Fruit fly (Drosophila melanogaster) whole organism, embryonic: ENCODE measurements around the gene mh.

Experiments
- Aef1 ChIP-seq: fragments of 200-800 bp; sonication (Bioruptor generic); IDR thresholded peaks from 3 replicates; pipeline ENCODE4 v1.3.6; 2022; ENCODE audit warnings: missing biosample characterization, missing genetic modification characterization
- Bdp1 ChIP-seq: fragments of 200-800 bp; sonication (Bioruptor generic); optimal IDR thresholded peaks from 3 replicates; lab custom pipeline; 2016; ENCODE audit warnings: missing biosample characterization, missing genetic modification characterization
- Bgb ChIP-seq: fragments of 200-800 bp; sonication (Bioruptor generic); IDR thresholded peaks from 2 replicates; pipeline ENCODE4 v1.3.6; 2022; ENCODE audit warnings: missing biosample characterization, missing genetic modification characterization; ENCODE audit not compliant: partially characterized antibody
- Bteb2 ChIP-seq: fragments of 200-800 bp; sonication (Bioruptor generic); optimal IDR thresholded peaks from 2 replicates; lab custom pipeline; 2016; ENCODE audit warnings: missing biosample characterization, missing genetic modification characterization
- CG10462 ChIP-seq: fragments of 200-800 bp; sonication (Bioruptor generic); optimal IDR thresholded peaks from 2 replicates; lab custom pipeline; 2016; ENCODE audit warnings: missing biosample characterization, missing genetic modification characterization
- CG15696 ChIP-seq: fragments of 200-800 bp; sonication (Bioruptor generic); optimal IDR thresholded peaks from 2 replicates; lab custom pipeline; 2019; ENCODE audit warnings: missing biosample characterization, mild to moderate bottlenecking, missing genetic modification characterization, moderate library complexity
- CG17802 ChIP-seq: fragments of 200-800 bp; sonication (Bioruptor generic); optimal IDR thresholded peaks from 2 replicates; lab custom pipeline; 2018; ENCODE audit warnings: missing biosample characterization, mild to moderate bottlenecking, missing genetic modification characterization, moderate library complexity
- CG2116 ChIP-seq: fragments of 200-800 bp; sonication (Bioruptor generic); optimal IDR thresholded peaks from 3 replicates; lab custom pipeline; 2018; ENCODE audit warnings: missing biosample characterization, mild to moderate bottlenecking, missing genetic modification characterization
- CG31224 ChIP-seq: fragments of 200-800 bp; sonication (Bioruptor generic); IDR thresholded peaks from 2 replicates; pipeline ENCODE4 v1.3.6; 2022; ENCODE audit warnings: missing biosample characterization, missing genetic modification characterization
- CG34422 ChIP-seq: fragments of 200-800 bp; sonication (Bioruptor generic); IDR thresholded peaks from 3 replicates; pipeline ENCODE4 v1.3.6; 2022; ENCODE audit warnings: missing biosample characterization, missing genetic modification characterization
- CG6683 ChIP-seq: fragments of 200-800 bp; sonication (Bioruptor generic); optimal IDR thresholded peaks from 2 replicates; lab custom pipeline; 2017; ENCODE audit warnings: missing biosample characterization, mild to moderate bottlenecking, missing genetic modification characterization, missing genetic modification reagents
- CG7745 ChIP-seq: fragments of 200-800 bp; sonication (Bioruptor generic); optimal IDR thresholded peaks from 2 replicates; lab custom pipeline; 2018; ENCODE audit warnings: missing biosample characterization, mild to moderate bottlenecking, missing genetic modification characterization, moderate library complexity
- CG9609 ChIP-seq: fragments of 200-800 bp; sonication (Bioruptor generic); optimal IDR thresholded peaks from 3 replicates; lab custom pipeline; 2016; ENCODE audit warnings: missing biosample characterization, missing genetic modification characterization
- D19B ChIP-seq: fragments of 200-800 bp; sonication (Bioruptor generic); optimal IDR thresholded peaks from 2 replicates; lab custom pipeline; 2017; ENCODE audit warnings: missing biosample characterization, mild to moderate bottlenecking, missing genetic modification characterization
- Ets65A ChIP-seq: fragments of 200-800 bp; sonication (Bioruptor generic); peaks from one replicate; lab custom pipeline; 2016; ENCODE audit warnings: missing biosample characterization, missing genetic modification characterization
- MESR4 ChIP-seq: fragments of 200-800 bp; sonication (Bioruptor generic); optimal IDR thresholded peaks from 2 replicates; lab custom pipeline; 2018; ENCODE audit warnings: missing biosample characterization, mild to moderate bottlenecking, missing genetic modification characterization, moderate library complexity
- NFAT ChIP-seq: fragments of 200-800 bp; sonication (Bioruptor generic); IDR thresholded peaks from 2 replicates; pipeline ENCODE4 v1.3.6; 2022; ENCODE audit warnings: missing biosample characterization, missing genetic modification characterization
- Scr ChIP-seq: fragments of 200-800 bp; sonication (Bioruptor generic); IDR thresholded peaks from 2 replicates; pipeline ENCODE4 v1.3.6; 2022; ENCODE audit warnings: missing biosample characterization, missing genetic modification characterization; ENCODE audit not compliant: partially characterized antibody
- Sry-β ChIP-seq: fragments of 200-800 bp; sonication (Bioruptor generic); optimal IDR thresholded peaks from 2 replicates; lab custom pipeline; 2018; ENCODE audit warnings: missing biosample characterization, mild to moderate bottlenecking, missing genetic modification characterization, moderate library complexity
- Stat92E ChIP-seq, 3 experiments: fragments of >200 bp in 2 of 3; fragments of 200-800 bp in 1 of 3; sonication (Bioruptor generic) in 1 of 3; optimal IDR thresholded peaks; 2 replicates each; lab custom pipeline; 2017 to 2019; ENCODE audit warnings: missing biosample characterization in 3 of 3, missing genetic modification characterization in 3 of 3, mild to moderate bottlenecking in 1 of 3, moderate library complexity in 1 of 3
- Tbp ChIP-seq: fragments of >200 bp; optimal IDR thresholded peaks from 2 replicates; lab custom pipeline; 2018; ENCODE audit warnings: missing biosample characterization, missing genetic modification characterization
- ab ChIP-seq: fragments of 200-800 bp; sonication (Bioruptor generic); optimal IDR thresholded peaks from 2 replicates; lab custom pipeline; 2016; ENCODE audit warnings: missing biosample characterization, missing genetic modification characterization
- abd-A ChIP-seq: fragments of 200-800 bp; sonication (Bioruptor generic); optimal IDR thresholded peaks from 3 replicates; lab custom pipeline; 2019; ENCODE audit warnings: missing biosample characterization, mild to moderate bottlenecking, missing genetic modification characterization, moderate library complexity
- az2 ChIP-seq: fragments of 200-800 bp; sonication (Bioruptor generic); optimal IDR thresholded peaks from 3 replicates; lab custom pipeline; 2016; ENCODE audit warnings: missing biosample characterization, missing genetic modification characterization
- bigmax ChIP-seq: fragments of 200-800 bp; sonication (Bioruptor generic); optimal IDR thresholded peaks from 2 replicates; lab custom pipeline; 2018; ENCODE audit warnings: missing biosample characterization, mild to moderate bottlenecking, missing genetic modification characterization
- chm ChIP-seq: fragments of 200-800 bp; sonication (Bioruptor generic); IDR thresholded peaks from 2 replicates; pipeline ENCODE4 v1.3.6; 2022; ENCODE audit warnings: missing biosample characterization, missing genetic modification characterization
- chn ChIP-seq: fragments of 200-800 bp; sonication (Bioruptor generic); optimal IDR thresholded peaks from 2 replicates; lab custom pipeline; 2016; ENCODE audit warnings: missing biosample characterization, missing genetic modification characterization
- cwo ChIP-seq: fragments of 200-800 bp; sonication (Bioruptor generic); optimal IDR thresholded peaks from 3 replicates; lab custom pipeline; 2017; ENCODE audit warnings: missing biosample characterization, missing genetic modification characterization, mild to moderate bottlenecking, moderate library complexity, missing genetic modification reagents
- eyg ChIP-seq: fragments of 200-800 bp; sonication (Bioruptor generic); optimal IDR thresholded peaks from 3 replicates; lab custom pipeline; 2016; ENCODE audit warnings: missing biosample characterization, missing genetic modification characterization
- her ChIP-seq: fragments of 200-800 bp; sonication (Bioruptor generic); optimal IDR thresholded peaks from 2 replicates; lab custom pipeline; 2016; ENCODE audit warnings: missing biosample characterization, missing genetic modification characterization
- jumu ChIP-seq: fragments of 200-800 bp; sonication (Bioruptor generic); optimal IDR thresholded peaks from 3 replicates; lab custom pipeline; 2016; ENCODE audit warnings: missing biosample characterization, missing genetic modification characterization
- nmo ChIP-seq: fragments of 200-800 bp; sonication (Bioruptor generic); optimal IDR thresholded peaks from 2 replicates; lab custom pipeline; 2018; ENCODE audit warnings: missing biosample characterization, mild to moderate bottlenecking, missing genetic modification characterization, moderate library complexity
- salm ChIP-seq: fragments of 200-800 bp; sonication (Bioruptor generic); optimal IDR thresholded peaks from 2 replicates; lab custom pipeline; 2018; ENCODE audit warnings: missing biosample characterization, mild to moderate bottlenecking, missing genetic modification characterization
- schlank ChIP-seq: fragments of 200-800 bp; sonication (Bioruptor generic); optimal IDR thresholded peaks from 2 replicates; lab custom pipeline; 2018; ENCODE audit warnings: missing biosample characterization, mild to moderate bottlenecking, missing genetic modification characterization
- sna ChIP-seq: fragments of 200-800 bp; sonication (Bioruptor generic); IDR thresholded peaks from 2 replicates; pipeline ENCODE4 v1.3.6; 2022; ENCODE audit warnings: missing biosample characterization, missing genetic modification characterization; ENCODE audit not compliant: partially characterized antibody
- stwl ChIP-seq: fragments of 200-800 bp; sonication (Bioruptor generic); optimal IDR thresholded peaks from 3 replicates; lab custom pipeline; 2018; ENCODE audit warnings: missing biosample characterization, mild to moderate bottlenecking, missing genetic modification characterization, moderate library complexity
- sug ChIP-seq: fragments of 200-800 bp; optimal IDR thresholded peaks from 2 replicates; lab custom pipeline; 2019; ENCODE audit warnings: missing biosample characterization, mild to moderate bottlenecking, missing genetic modification characterization, moderate library complexity
- tap ChIP-seq: fragments of 200-800 bp; optimal IDR thresholded peaks from 3 replicates; lab custom pipeline; 2019; ENCODE audit warnings: missing biosample characterization, mild to moderate bottlenecking, missing genetic modification characterization, moderate library complexity
- wor ChIP-seq: fragments of 200-800 bp; sonication (Bioruptor generic); IDR thresholded peaks from 2 replicates; pipeline ENCODE4 v1.3.6; 2022; ENCODE audit warnings: missing biosample characterization, missing genetic modification characterization
- zen ChIP-seq: fragments of 200-800 bp; sonication (Bioruptor generic); optimal IDR thresholded peaks from 3 replicates; lab custom pipeline; 2018; ENCODE audit warnings: missing biosample characterization, mild to moderate bottlenecking, missing genetic modification characterization, moderate library complexity

The mh gene

DNA sequence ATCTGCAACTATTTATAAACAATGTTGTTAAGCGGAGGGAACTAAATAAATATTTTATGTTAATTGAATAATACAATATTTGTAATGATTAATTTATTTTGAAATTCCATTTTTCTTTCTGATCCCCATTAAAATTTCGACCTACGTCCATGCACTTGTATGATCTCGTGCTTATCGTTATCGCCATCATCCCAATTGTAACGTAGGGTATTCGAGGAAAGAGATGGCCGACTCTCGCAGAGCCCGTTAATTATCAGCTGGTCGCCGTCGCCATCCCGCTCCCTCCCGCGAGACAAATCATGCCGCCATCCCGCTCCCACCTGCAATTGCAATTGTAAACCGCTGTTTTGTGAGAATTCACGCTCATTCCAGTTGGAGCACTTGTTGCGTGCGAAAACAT is 22.1 kb downstream of the mh start, which contains the start of gene CG11655 (continued):
- peak; percentile 13 for TF ChIP-seq CG9609
- TF ChIP-seq schlank (tag; lab: Kevin White, UChicago), result no peak
- no peak for TF ChIP-seq tap (tag; lab: Kevin White, UChicago)
- TF ChIP-seq her, result no peak
- TF ChIP-seq Sry-β (GFP tag; lab: Kevin White, UChicago), result no peak
- TF ChIP-seq stwl, result no peak
- TF ChIP-seq CG6683 (GFP tag; lab: Kevin White, UChicago), result no peak
- TF ChIP-seq chn (GFP tag; lab: Kevin White, UChicago), result peak; percentile 4
- TF ChIP-seq CG17802, result no peak
- no peak for TF ChIP-seq jumu (GFP tag; lab: Kevin White, UChicago)
- TF ChIP-seq NFAT, result 0 out of 2 replicates have a peak, but pooled peaks have one; percentile 11
- TF ChIP-seq CG15696 (tag; lab: Kevin White, UChicago), result peak; percentile 4
- TF ChIP-seq Scr, result no peak
- no peak for TF ChIP-seq ab
- no peak for TF ChIP-seq abd-A (tag; lab: Kevin White, UChicago)
- TF ChIP-seq cwo, result peak; percentile 74
- no peak for TF ChIP-seq CG31224 (GFP tag; lab: Robert Waterston, UW)
- peak; percentile 44 for TF ChIP-seq nmo
- no peak for TF ChIP-seq Stat92E (GFP tag; optimal IDR thresholded peaks at IDR 0.05; lab: Kevin White, UChicago)
- TF ChIP-seq Ets65A (GFP tag; lab: Kevin White, UChicago), result peak; percentile 45
- peak; percentile 24 for TF ChIP-seq sug (tag; lab: Kevin White, UChicago)
- no peak for TF ChIP-seq CG7745 (tag; lab: Kevin White, UChicago)
- no peak for TF ChIP-seq wor (GFP tag; lab: Robert Waterston, UW)
- peak; percentile 80 for TF ChIP-seq zen (tag; lab: Kevin White, UChicago)
- TF ChIP-seq, all 482 proteins: peak for 120

DNA sequence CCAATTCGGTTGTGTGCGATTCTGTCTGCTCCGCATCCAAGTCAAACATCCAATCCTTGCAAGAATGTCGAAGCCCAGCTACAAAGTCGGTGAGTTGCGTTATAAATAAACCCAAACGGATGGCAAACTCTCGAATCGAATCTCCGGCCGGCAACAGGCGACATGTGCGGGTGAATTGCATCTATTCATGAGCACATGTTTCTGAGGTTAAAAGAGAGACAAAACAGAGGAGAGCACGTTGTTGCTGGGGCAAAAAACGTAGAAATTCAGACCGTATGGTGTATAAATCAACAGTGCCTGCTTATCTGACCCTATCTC is 24.9 kb downstream of the mh start:
- TF ChIP-seq az2 (no peak), Bgb (GFP tag; lab: Robert Waterston, UW) (peak; percentile 20; the same call in 1 of the 2 replicates), CG10462 (GFP tag; lab: Kevin White, UChicago) (no peak), salm (no peak), chm (GFP tag; lab: Robert Waterston, UW) (0 out of 2 replicates have a peak, but pooled peaks have one; percentile 6), Bdp1 (GFP tag; lab: Kevin White, UChicago) (no peak), D19B (GFP tag; lab: Kevin White, UChicago) (no peak), sna (peak; percentile 9; the same call in 1 of the 2 replicates), CG34422 (GFP tag; lab: Robert Waterston, UW) (peak; percentile 47; the same call in 1 of the 3 replicates), eyg (GFP tag; lab: Kevin White, UChicago) (no peak), MESR4 (peak; percentile 44), Tbp (GFP tag; lab: Kevin White, UChicago) (no peak), Bteb2 (no peak), bigmax (GFP tag; lab: Kevin White, UChicago) (peak; percentile 3), CG2116 (GFP tag; lab: Kevin White, UChicago) (no peak), Aef1 (GFP tag; lab: Robert Waterston, UW) (no peak)
